Fruit fly (Drosophila melanogaster) whole organism, adult: ENCODE results near the gene CG3342.

ENCODE experiments used
- CG11617 ChIP-seq: fragments of 200-800 bp; sonication (Bioruptor generic); optimal IDR thresholded peaks from 2 replicates; lab custom pipeline; 2017; ENCODE audit warnings: mild to moderate bottlenecking, missing biosample characterization, missing genetic modification reagents, missing genetic modification characterization
- CG12768 ChIP-seq: fragments of 200-800 bp; sonication (Bioruptor generic); optimal IDR thresholded peaks from 2 replicates; lab custom pipeline; 2017; ENCODE audit warnings: missing biosample characterization, missing genetic modification characterization, mild to moderate bottlenecking, moderate library complexity, missing genetic modification reagents
- CG14711 ChIP-seq: fragments of 200-800 bp; sonication (Bioruptor generic); optimal IDR thresholded peaks from 2 replicates; lab custom pipeline; 2018; ENCODE audit warnings: missing biosample characterization, mild to moderate bottlenecking, missing genetic modification characterization, moderate library complexity
- CG1620 ChIP-seq: fragments of 200-800 bp; sonication (Bioruptor generic); optimal IDR thresholded peaks from 2 replicates; lab custom pipeline; 2016; ENCODE audit warnings: missing biosample characterization, missing genetic modification characterization
- CG33017 ChIP-seq: fragments of 200-800 bp; sonication (Bioruptor generic); optimal IDR thresholded peaks from 2 replicates; lab custom pipeline; 2018; ENCODE audit warnings: missing biosample characterization, mild to moderate bottlenecking, missing genetic modification characterization, moderate library complexity
- CG5204 ChIP-seq: fragments of 200-800 bp; sonication (Bioruptor generic); optimal IDR thresholded peaks from 2 replicates; lab custom pipeline; 2016; ENCODE audit warnings: missing biosample characterization, missing genetic modification characterization
- CG7045 ChIP-seq: fragments of 200-800 bp; sonication (Bioruptor generic); optimal IDR thresholded peaks from 2 replicates; lab custom pipeline; 2017; ENCODE audit warnings: missing biosample characterization, mild to moderate bottlenecking, missing genetic modification characterization
- CG7101 ChIP-seq: fragments of 200-800 bp; sonication (Bioruptor generic); optimal IDR thresholded peaks from 2 replicates; lab custom pipeline; 2018; ENCODE audit warnings: missing biosample characterization, mild to moderate bottlenecking, missing genetic modification characterization, moderate library complexity
- Clk ChIP-seq: fragments of 200-800 bp; sonication (Bioruptor generic); optimal IDR thresholded peaks from 2 replicates; lab custom pipeline; 2017; ENCODE audit warnings: missing biosample characterization, missing genetic modification characterization
- Crg-1 ChIP-seq: fragments of 200-800 bp; sonication (Bioruptor generic); optimal IDR thresholded peaks from 2 replicates; lab custom pipeline; 2016; ENCODE audit warnings: missing biosample characterization, missing genetic modification characterization
- Hr96 ChIP-seq: fragments of 200-800 bp; sonication (Bioruptor generic); optimal IDR thresholded peaks from 2 replicates; lab custom pipeline; 2016; ENCODE audit warnings: missing biosample characterization, missing genetic modification characterization
- Mnt ChIP-seq: fragments of 200-800 bp; sonication (Bioruptor generic); optimal IDR thresholded peaks from 2 replicates; lab custom pipeline; 2016; ENCODE audit warnings: missing biosample characterization, mild to moderate bottlenecking, missing genetic modification characterization
- bab1 ChIP-seq: fragments of 200-800 bp; sonication (Bioruptor generic); optimal IDR thresholded peaks from 3 replicates; lab custom pipeline; 2019; ENCODE audit warnings: missing biosample characterization, mild to moderate bottlenecking, missing genetic modification characterization, moderate library complexity
- cic ChIP-seq: fragments of 200-800 bp; sonication (Bioruptor generic); optimal IDR thresholded peaks from 2 replicates; lab custom pipeline; 2017; ENCODE audit warnings: missing biosample characterization, mild to moderate bottlenecking, missing genetic modification characterization, moderate library complexity
- cnc ChIP-seq, 2 experiments: fragments of >200 bp; optimal IDR thresholded peaks; 2 replicates each; lab custom pipeline; 2017
- kay ChIP-seq: fragments of 200-800 bp; sonication (Bioruptor generic); peaks from one replicate; lab custom pipeline; 2016; ENCODE audit warnings: missing biosample characterization, missing genetic modification characterization, borderline replicate concordance
- ovo ChIP-seq: fragments of 200-800 bp; sonication (Bioruptor generic); optimal IDR thresholded peaks from 2 replicates; lab custom pipeline; 2016; ENCODE audit warnings: missing biosample characterization, missing genetic modification characterization
- pad ChIP-seq: fragments of 200-800 bp; sonication (Bioruptor generic); optimal IDR thresholded peaks from 3 replicates; lab custom pipeline; 2017; ENCODE audit warnings: missing biosample characterization, missing genetic modification characterization, mild to moderate bottlenecking, moderate library complexity, missing genetic modification reagents
- tj ChIP-seq: fragments of 200-800 bp; sonication (Bioruptor generic); optimal IDR thresholded peaks from 3 replicates; lab custom pipeline; 2017; ENCODE audit warnings: missing biosample characterization, mild to moderate bottlenecking, missing genetic modification characterization, moderate library complexity
- toe ChIP-seq: fragments of 200-800 bp; sonication (Bioruptor generic); optimal IDR thresholded peaks from 2 replicates; lab custom pipeline; 2016; ENCODE audit warnings: missing biosample characterization, missing genetic modification characterization

Gene CG3342

dm6 chrX:6527680-6528079 is at the start of gene CG3342:
Gene CG3342, minus strand, starts transcription at chrX:6527888.
- no peak for TF ChIP-seq kay (GFP tag; lab: Kevin White, UChicago)
- TF ChIP-seq Crg-1, result no peak
- TF ChIP-seq tj, result no peak
- no peak for TF ChIP-seq Hr96 (GFP tag; lab: Kevin White, UChicago)
- TF ChIP-seq cic, result no peak
- TF ChIP-seq bab1 (GFP tag; lab: Kevin White, UChicago), result no peak
- TF ChIP-seq CG12768 (GFP tag; lab: Kevin White, UChicago), result no peak
- TF ChIP-seq CG1620, result no peak
- no peak for TF ChIP-seq CG33017
- TF ChIP-seq Clk (GFP tag; lab: Kevin White, UChicago), result no peak
- no peak for TF ChIP-seq ovo (GFP tag; lab: Kevin White, UChicago)
- no peak for TF ChIP-seq CG7045 (GFP tag; lab: Kevin White, UChicago)
- no peak for TF ChIP-seq Mnt (GFP tag; lab: Kevin White, UChicago)
- TF ChIP-seq pad (GFP tag; lab: Kevin White, UChicago), result no peak

DNA sequence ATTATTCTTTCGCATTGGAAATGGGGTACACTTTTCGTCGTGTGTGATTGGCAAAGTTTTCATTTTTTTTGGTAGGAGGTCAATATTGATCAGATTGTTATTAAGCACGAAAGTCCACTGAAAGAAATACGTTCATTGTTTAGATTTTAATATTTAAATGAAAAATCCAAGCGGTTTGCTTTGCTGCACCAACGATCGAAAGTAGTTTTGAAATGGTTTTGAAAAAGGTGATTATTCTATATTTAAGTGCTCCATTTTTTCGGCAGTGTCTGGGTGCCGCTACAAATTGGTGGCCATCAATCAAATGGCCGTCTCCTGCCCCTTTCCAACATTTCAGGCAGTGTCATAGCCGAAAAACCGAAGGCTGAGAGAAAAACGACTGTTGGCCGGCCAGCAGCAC is 46.8 kb upstream of the CG3342 start:
- TF ChIP-seq kay (GFP tag; lab: Kevin White, UChicago), result no peak
- no peak for TF ChIP-seq toe (GFP tag; lab: Kevin White, UChicago)
- no peak for TF ChIP-seq CG7045 (GFP tag; lab: Kevin White, UChicago)
- TF ChIP-seq Crg-1, result no peak
- no peak for TF ChIP-seq Clk (GFP tag; lab: Kevin White, UChicago)
- TF ChIP-seq ovo (GFP tag; lab: Kevin White, UChicago), result no peak

- TF ChIP-seq Clk (GFP tag; lab: Kevin White, UChicago), result no peak
- TF ChIP-seq ovo (GFP tag; lab: Kevin White, UChicago), result no peak
- no peak for TF ChIP-seq CG1620
- TF ChIP-seq CG14711 (tag; lab: Kevin White, UChicago), result no peak
- TF ChIP-seq pad (GFP tag; lab: Kevin White, UChicago), result no peak
- TF ChIP-seq kay (GFP tag; lab: Kevin White, UChicago), result no peak
- no peak for TF ChIP-seq cnc (optimal IDR thresholded peaks at IDR 0.05; lab: Kevin White, UChicago)
- no peak for TF ChIP-seq CG11617 (GFP tag; lab: Kevin White, UChicago)
- no peak for TF ChIP-seq Crg-1
- no peak for TF ChIP-seq cic
- no peak for TF ChIP-seq CG7045 (GFP tag; lab: Kevin White, UChicago)
- no peak for TF ChIP-seq Hr96 (GFP tag; lab: Kevin White, UChicago)
- no peak for TF ChIP-seq tj
- no peak for TF ChIP-seq bab1 (GFP tag; lab: Kevin White, UChicago)
- TF ChIP-seq CG5204 (GFP tag; lab: Kevin White, UChicago), result no peak
- TF ChIP-seq CG7101, result no peak
- no peak for TF ChIP-seq CG12768 (GFP tag; lab: Kevin White, UChicago)
- TF ChIP-seq toe (GFP tag; lab: Kevin White, UChicago), result no peak
Measured at dm6 chrX:6573799-6574198, 46.1 kb upstream of the CG3342 start.

DNA sequence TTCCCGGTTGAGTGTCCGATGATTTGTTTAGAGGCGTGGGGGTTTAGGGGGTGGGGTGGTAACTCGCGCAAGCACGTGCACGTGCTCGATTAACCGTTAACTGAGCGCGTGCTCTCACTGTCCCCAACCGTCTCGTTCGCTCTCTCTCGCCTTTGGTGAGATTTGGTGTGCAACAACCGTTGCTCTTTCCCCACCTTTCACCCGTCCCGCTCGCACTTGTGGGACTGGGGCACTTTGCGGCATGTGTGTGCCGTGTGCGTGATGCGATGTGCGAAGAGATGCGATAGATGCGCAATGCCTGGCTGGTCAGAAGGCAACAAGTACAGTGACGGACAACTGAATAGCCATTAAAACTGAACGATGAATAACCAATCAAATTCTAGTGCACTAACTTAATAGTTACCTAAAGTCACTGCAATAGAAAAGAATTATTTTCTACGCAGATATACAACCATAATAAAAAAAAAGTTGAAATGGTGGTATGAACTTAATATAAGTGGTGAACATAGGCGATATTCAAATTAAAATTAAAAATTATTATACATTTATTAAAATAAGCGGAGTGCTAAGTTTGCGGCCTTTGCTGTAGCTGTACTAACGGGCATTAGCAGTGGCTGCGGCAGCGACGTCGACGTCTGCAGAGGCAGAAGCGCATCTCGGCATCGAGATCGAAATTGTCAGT is 43.7 kb upstream of the CG3342 start:
- TF ChIP-seq cic (no peak), CG12768 (GFP tag; lab: Kevin White, UChicago) (no peak), pad (GFP tag; lab: Kevin White, UChicago) (peak; percentile 63), Clk (GFP tag; lab: Kevin White, UChicago) (no peak), tj (peak; percentile 22), CG7045 (GFP tag; lab: Kevin White, UChicago) (peak; percentile 45), Crg-1 (no peak), bab1 (GFP tag; lab: Kevin White, UChicago) (no peak), CG7101 (peak; percentile 48), CG5204 (GFP tag; lab: Kevin White, UChicago) (peak; percentile 7), CG14711 (tag; lab: Kevin White, UChicago) (peak; percentile 53), cnc (optimal IDR thresholded peaks at IDR 0.05; lab: Kevin White, UChicago) (no peak), Mnt (GFP tag; lab: Kevin White, UChicago) (no peak), CG1620 (no peak), Hr96 (GFP tag; lab: Kevin White, UChicago) (peak; percentile 22), ovo (GFP tag; lab: Kevin White, UChicago) (no peak), toe (GFP tag; lab: Kevin White, UChicago) (peak; percentile 21), CG11617 (GFP tag; lab: Kevin White, UChicago) (peak; percentile 25), CG33017 (peak; percentile 42), kay (GFP tag; lab: Kevin White, UChicago) (no peak)

dm6 chrX:6551464-6551863 is 23.8 kb upstream of the CG3342 start:
- TF ChIP-seq CG33017 (no peak), CG7045 (GFP tag; lab: Kevin White, UChicago) (no peak), bab1 (GFP tag; lab: Kevin White, UChicago) (no peak), CG5204 (GFP tag; lab: Kevin White, UChicago) (no peak), Clk (GFP tag; lab: Kevin White, UChicago) (no peak), cnc (optimal IDR thresholded peaks at IDR 0.05; lab: Kevin White, UChicago) (no peak), CG1620 (no peak), kay (GFP tag; lab: Kevin White, UChicago) (no peak), Crg-1 (no peak), ovo (GFP tag; lab: Kevin White, UChicago) (no peak)

DNA sequence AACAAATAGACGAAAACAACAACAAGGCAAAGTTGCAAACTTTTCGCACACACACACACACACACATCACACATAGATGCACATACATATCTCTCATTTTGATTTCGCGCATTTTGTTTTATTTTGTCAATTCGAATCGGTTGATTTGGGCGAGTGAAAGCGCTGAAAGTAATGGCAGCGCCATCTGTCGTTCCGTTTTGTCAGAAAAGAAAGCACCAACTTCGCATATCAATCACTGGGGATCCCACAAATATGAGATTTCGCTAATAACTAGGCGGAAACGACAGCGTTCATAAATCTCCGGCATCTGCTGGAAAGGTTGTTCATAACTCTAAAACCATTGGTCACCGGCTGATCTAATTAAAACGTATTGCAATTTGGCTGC is 22.4 kb upstream of the CG3342 start:
- no peak for TF ChIP-seq CG5204 (GFP tag; lab: Kevin White, UChicago)
- TF ChIP-seq toe (GFP tag; lab: Kevin White, UChicago), result no peak
- no peak for TF ChIP-seq bab1 (GFP tag; lab: Kevin White, UChicago)
